Fruit fly (Drosophila melanogaster) whole organism, adult: ENCODE data around the gene CG5225.

Source experiments
- CG11617 ChIP-seq: fragments of 200-800 bp; sonication (Bioruptor generic); optimal IDR thresholded peaks from 2 replicates; lab custom pipeline; 2017; ENCODE audit warnings: mild to moderate bottlenecking, missing biosample characterization, missing genetic modification reagents, missing genetic modification characterization
- CG12768 ChIP-seq: fragments of 200-800 bp; sonication (Bioruptor generic); optimal IDR thresholded peaks from 2 replicates; lab custom pipeline; 2017; ENCODE audit warnings: missing biosample characterization, missing genetic modification characterization, mild to moderate bottlenecking, moderate library complexity, missing genetic modification reagents
- CG14711 ChIP-seq: fragments of 200-800 bp; sonication (Bioruptor generic); optimal IDR thresholded peaks from 2 replicates; lab custom pipeline; 2018; ENCODE audit warnings: missing biosample characterization, mild to moderate bottlenecking, missing genetic modification characterization, moderate library complexity
- CG1620 ChIP-seq: fragments of 200-800 bp; sonication (Bioruptor generic); optimal IDR thresholded peaks from 2 replicates; lab custom pipeline; 2016; ENCODE audit warnings: missing biosample characterization, missing genetic modification characterization
- CG33017 ChIP-seq: fragments of 200-800 bp; sonication (Bioruptor generic); optimal IDR thresholded peaks from 2 replicates; lab custom pipeline; 2018; ENCODE audit warnings: missing biosample characterization, mild to moderate bottlenecking, missing genetic modification characterization, moderate library complexity
- CG5204 ChIP-seq: fragments of 200-800 bp; sonication (Bioruptor generic); optimal IDR thresholded peaks from 2 replicates; lab custom pipeline; 2016; ENCODE audit warnings: missing biosample characterization, missing genetic modification characterization
- CG7045 ChIP-seq: fragments of 200-800 bp; sonication (Bioruptor generic); optimal IDR thresholded peaks from 2 replicates; lab custom pipeline; 2017; ENCODE audit warnings: missing biosample characterization, mild to moderate bottlenecking, missing genetic modification characterization
- CG7101 ChIP-seq: fragments of 200-800 bp; sonication (Bioruptor generic); optimal IDR thresholded peaks from 2 replicates; lab custom pipeline; 2018; ENCODE audit warnings: missing biosample characterization, mild to moderate bottlenecking, missing genetic modification characterization, moderate library complexity
- Clk ChIP-seq: fragments of 200-800 bp; sonication (Bioruptor generic); optimal IDR thresholded peaks from 2 replicates; lab custom pipeline; 2017; ENCODE audit warnings: missing biosample characterization, missing genetic modification characterization
- Crg-1 ChIP-seq: fragments of 200-800 bp; sonication (Bioruptor generic); optimal IDR thresholded peaks from 2 replicates; lab custom pipeline; 2016; ENCODE audit warnings: missing biosample characterization, missing genetic modification characterization
- Hr96 ChIP-seq: fragments of 200-800 bp; sonication (Bioruptor generic); optimal IDR thresholded peaks from 2 replicates; lab custom pipeline; 2016; ENCODE audit warnings: missing biosample characterization, missing genetic modification characterization
- Mnt ChIP-seq: fragments of 200-800 bp; sonication (Bioruptor generic); optimal IDR thresholded peaks from 2 replicates; lab custom pipeline; 2016; ENCODE audit warnings: missing biosample characterization, mild to moderate bottlenecking, missing genetic modification characterization
- bab1 ChIP-seq: fragments of 200-800 bp; sonication (Bioruptor generic); optimal IDR thresholded peaks from 3 replicates; lab custom pipeline; 2019; ENCODE audit warnings: missing biosample characterization, mild to moderate bottlenecking, missing genetic modification characterization, moderate library complexity
- cic ChIP-seq: fragments of 200-800 bp; sonication (Bioruptor generic); optimal IDR thresholded peaks from 2 replicates; lab custom pipeline; 2017; ENCODE audit warnings: missing biosample characterization, mild to moderate bottlenecking, missing genetic modification characterization, moderate library complexity
- cnc ChIP-seq, 2 experiments: fragments of >200 bp; optimal IDR thresholded peaks; 2 replicates each; lab custom pipeline; 2017
- kay ChIP-seq: fragments of 200-800 bp; sonication (Bioruptor generic); peaks from one replicate; lab custom pipeline; 2016; ENCODE audit warnings: missing biosample characterization, missing genetic modification characterization, borderline replicate concordance
- ovo ChIP-seq: fragments of 200-800 bp; sonication (Bioruptor generic); optimal IDR thresholded peaks from 2 replicates; lab custom pipeline; 2016; ENCODE audit warnings: missing biosample characterization, missing genetic modification characterization
- pad ChIP-seq: fragments of 200-800 bp; sonication (Bioruptor generic); optimal IDR thresholded peaks from 3 replicates; lab custom pipeline; 2017; ENCODE audit warnings: missing biosample characterization, missing genetic modification characterization, mild to moderate bottlenecking, moderate library complexity, missing genetic modification reagents
- tj ChIP-seq: fragments of 200-800 bp; sonication (Bioruptor generic); optimal IDR thresholded peaks from 3 replicates; lab custom pipeline; 2017; ENCODE audit warnings: missing biosample characterization, mild to moderate bottlenecking, missing genetic modification characterization, moderate library complexity
- toe ChIP-seq: fragments of 200-800 bp; sonication (Bioruptor generic); optimal IDR thresholded peaks from 2 replicates; lab custom pipeline; 2016; ENCODE audit warnings: missing biosample characterization, missing genetic modification characterization

The CG5225 gene

DNA sequence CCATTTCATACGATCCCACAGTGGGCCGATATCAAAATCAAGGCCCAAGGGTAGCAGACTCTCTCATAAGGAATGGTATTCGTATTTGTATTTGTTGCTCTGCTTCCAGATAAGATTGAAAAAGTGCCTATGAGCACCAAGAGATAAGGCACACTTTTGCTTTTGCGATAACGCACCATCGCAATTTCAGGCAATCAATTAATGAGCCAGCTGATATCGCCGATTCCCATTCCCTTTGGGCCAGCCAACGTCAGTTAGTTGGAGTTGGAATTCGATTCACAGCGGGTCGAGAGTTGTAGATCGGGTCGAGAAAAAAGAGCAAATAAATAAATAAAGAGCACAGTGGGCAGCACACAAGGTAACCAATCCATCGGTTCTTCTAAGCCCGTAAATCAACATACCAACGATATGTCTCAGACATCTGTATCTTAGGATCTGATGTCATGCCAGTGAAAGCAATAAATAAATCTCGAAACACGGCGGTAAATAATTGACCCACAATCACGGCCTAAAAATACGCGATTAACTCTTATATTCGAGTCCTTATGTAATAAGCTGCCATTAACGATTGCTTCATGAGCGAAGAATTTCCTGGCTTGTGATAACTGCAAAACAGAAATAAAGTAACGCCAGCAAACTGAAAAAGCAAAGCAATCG is 20.3 kb upstream of the CG5225 start, which contains the start of gene CG8907:
Gene CG8907, plus strand, starts transcription at position 252 of the 657 bp plus-strand sequence.
- TF ChIP-seq ovo (GFP tag; lab: Kevin White, UChicago) (no peak), Mnt (no peak), kay (GFP tag; lab: Kevin White, UChicago) (peak; percentile 46), cic (GFP tag; lab: Kevin White, UChicago) (peak; percentile 20)

- TF ChIP-seq bab1 (no peak), CG11617 (GFP tag; lab: Kevin White, UChicago) (no peak), Crg-1 (GFP tag; lab: Kevin White, UChicago) (no peak), Mnt (no peak), CG1620 (no peak), CG7045 (GFP tag; lab: Kevin White, UChicago) (no peak), cic (GFP tag; lab: Kevin White, UChicago) (no peak), CG5204 (GFP tag; lab: Kevin White, UChicago) (no peak), tj (GFP tag; lab: Kevin White, UChicago) (no peak), CG33017 (tag; lab: Kevin White, UChicago) (no peak), cnc (optimal IDR thresholded peaks at IDR 0.05; lab: Kevin White, UChicago) (no peak), CG7101 (tag; lab: Kevin White, UChicago) (no peak)
Observed at dm6 chr3R:17008675-17009022, 19.8 kb upstream of the CG5225 start.

DNA sequence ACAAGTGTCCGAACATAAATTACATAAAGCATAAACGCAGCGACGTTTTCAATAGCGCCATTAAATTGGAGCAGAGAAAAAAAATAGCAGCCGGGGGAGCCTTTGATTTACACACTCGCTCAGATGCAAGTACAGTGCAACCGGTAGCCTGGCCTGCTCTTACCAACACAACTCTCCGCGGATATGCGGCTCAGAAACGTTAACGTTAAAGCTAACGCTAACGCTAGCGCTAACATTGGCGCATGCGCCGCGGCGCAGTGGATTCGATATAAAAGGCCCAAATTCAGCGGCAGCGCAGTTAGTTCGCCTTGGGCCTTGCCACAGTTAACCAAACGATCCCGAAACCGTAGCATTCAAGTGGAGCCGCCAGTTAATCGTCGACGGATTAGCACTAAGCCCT is 14.2 kb upstream of the CG5225 start, which contains the start of gene Pxd:
Gene Pxd, plus strand, starts transcription at position 301 of the 400 bp plus-strand sequence.
- no peak for TF ChIP-seq toe
- TF ChIP-seq cic (GFP tag; lab: Kevin White, UChicago), result no peak
- TF ChIP-seq Crg-1 (GFP tag; lab: Kevin White, UChicago), result no peak
- TF ChIP-seq CG1620, result no peak
- no peak for TF ChIP-seq bab1
- no peak for TF ChIP-seq CG33017 (tag; lab: Kevin White, UChicago)
- TF ChIP-seq CG12768, result no peak
- no peak for TF ChIP-seq kay (GFP tag; lab: Kevin White, UChicago)
- no peak for TF ChIP-seq Mnt
- TF ChIP-seq Hr96, result no peak
- TF ChIP-seq pad (GFP tag; lab: Kevin White, UChicago), result no peak
- no peak for TF ChIP-seq cnc (optimal IDR thresholded peaks at IDR 0.05; lab: Kevin White, UChicago)

DNA sequence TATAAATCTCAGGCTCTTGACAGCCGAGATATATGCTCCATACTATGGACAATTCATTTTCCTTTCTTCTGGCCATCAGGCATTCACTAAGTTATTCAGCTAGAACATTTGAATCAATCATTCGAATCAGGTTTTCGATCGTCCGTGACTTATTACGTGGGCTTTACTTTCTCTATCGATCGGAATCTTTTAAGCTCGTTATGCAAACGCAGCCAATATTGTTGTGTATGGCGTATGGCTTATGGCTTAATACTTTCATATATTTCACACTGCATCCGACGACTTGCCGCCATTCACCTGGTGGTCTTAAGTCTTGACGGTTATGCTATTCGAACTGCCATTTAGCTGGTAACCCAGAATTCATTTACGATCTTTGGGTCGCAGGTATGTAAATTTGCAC is 12.3 kb upstream of the CG5225 start:
- TF ChIP-seq CG12768, result no peak
- no peak for TF ChIP-seq cnc (optimal IDR thresholded peaks at IDR 0.05; lab: Kevin White, UChicago)
- no peak for TF ChIP-seq CG5204 (GFP tag; lab: Kevin White, UChicago)
- no peak for TF ChIP-seq tj (GFP tag; lab: Kevin White, UChicago)
- TF ChIP-seq CG7045 (GFP tag; lab: Kevin White, UChicago), result no peak

DNA sequence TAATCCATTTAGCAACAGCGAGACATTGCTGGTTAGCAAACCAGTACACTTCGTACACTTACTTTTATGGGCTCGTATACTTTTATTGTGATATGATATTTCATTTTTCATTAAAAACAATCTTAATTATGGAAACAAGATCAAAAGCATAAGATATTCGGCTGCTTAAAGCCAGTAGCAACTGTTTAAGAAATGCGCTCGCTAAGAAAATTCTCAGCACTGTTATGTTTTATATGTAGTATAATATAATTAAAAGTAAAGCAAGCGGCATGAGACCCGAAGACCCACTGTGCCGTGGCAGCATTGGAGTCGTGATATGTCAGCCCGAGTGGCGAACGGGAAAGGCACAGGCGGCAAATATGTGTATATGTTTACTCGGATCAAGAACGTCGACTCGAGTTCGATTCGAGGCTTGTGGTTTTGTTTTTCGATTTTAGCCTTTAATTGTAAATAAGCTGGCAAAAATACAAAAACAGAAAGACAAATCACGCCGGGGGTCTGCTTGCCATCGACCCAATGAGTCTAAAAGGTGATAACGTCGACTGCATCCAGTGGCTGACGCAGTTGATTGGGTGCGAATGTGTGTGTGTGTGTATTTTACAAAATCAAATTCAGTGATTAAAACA is 9.5 kb upstream of the CG5225 start:
- TF ChIP-seq Hr96, result no peak
- peak; percentile 36 for TF ChIP-seq kay (GFP tag; lab: Kevin White, UChicago)
- peak; percentile 7 for TF ChIP-seq CG5204 (GFP tag; lab: Kevin White, UChicago)
- TF ChIP-seq CG33017 (tag; lab: Kevin White, UChicago), result no peak
- no peak for TF ChIP-seq cnc (optimal IDR thresholded peaks at IDR 0.05; lab: Kevin White, UChicago)
- TF ChIP-seq Mnt, result no peak
- no peak for TF ChIP-seq CG12768

DNA sequence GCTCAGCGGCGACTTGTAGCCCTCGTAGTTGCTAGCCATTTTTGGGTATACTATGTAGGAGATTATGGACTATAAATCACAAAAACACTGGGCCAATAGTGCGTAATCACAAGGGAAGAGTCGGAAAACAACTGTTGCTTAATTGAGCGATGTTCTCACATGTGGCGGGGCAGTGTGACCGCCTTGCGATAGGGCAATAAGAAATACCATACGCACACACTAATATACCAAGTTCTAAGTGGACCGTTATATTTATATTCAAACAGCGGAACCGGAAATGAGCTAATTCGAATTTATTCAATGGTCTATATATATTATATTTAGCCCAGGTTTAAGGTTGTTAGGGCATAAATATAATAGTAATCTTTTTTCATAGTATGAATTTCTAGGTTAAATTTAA is 7.5 kb upstream of the CG5225 start, which contains the start of gene Adsl:
Gene Adsl, minus strand, starts transcription at position 165 of the 400 bp plus-strand sequence.
- TF ChIP-seq Clk (GFP tag; lab: Kevin White, UChicago), result no peak
- TF ChIP-seq cnc (optimal IDR thresholded peaks at IDR 0.05; lab: Kevin White, UChicago), result no peak
- peak; percentile 18 for TF ChIP-seq Hr96
- TF ChIP-seq Crg-1 (GFP tag; lab: Kevin White, UChicago), result no peak
- TF ChIP-seq bab1, result peak; percentile 85
- TF ChIP-seq cic (GFP tag; lab: Kevin White, UChicago), result no peak
- peak; percentile 84 for TF ChIP-seq Mnt
- TF ChIP-seq pad (GFP tag; lab: Kevin White, UChicago), result peak; percentile 46
- peak; percentile 23 for TF ChIP-seq CG14711
- peak; percentile 24 for TF ChIP-seq CG7045 (GFP tag; lab: Kevin White, UChicago)
- TF ChIP-seq CG12768, result no peak
- TF ChIP-seq CG7101 (tag; lab: Kevin White, UChicago), result peak; percentile 59
- peak; percentile 82 for TF ChIP-seq kay (GFP tag; lab: Kevin White, UChicago)
- no peak for TF ChIP-seq toe
- peak; percentile 18 for TF ChIP-seq CG1620
- peak; percentile 28 for TF ChIP-seq tj (GFP tag; lab: Kevin White, UChicago)
- TF ChIP-seq CG33017 (tag; lab: Kevin White, UChicago), result peak; percentile 56
- TF ChIP-seq ovo (GFP tag; lab: Kevin White, UChicago), result peak; percentile 51
- no peak for TF ChIP-seq CG5204 (GFP tag; lab: Kevin White, UChicago)
- peak; percentile 65 for TF ChIP-seq CG11617 (GFP tag; lab: Kevin White, UChicago)

dm6 chr3R:17029796-17030195 is 1.3 kb downstream of the CG5225 start:
- TF ChIP-seq CG33017 (tag; lab: Kevin White, UChicago) (no peak), ovo (GFP tag; lab: Kevin White, UChicago) (no peak), Hr96 (no peak), Clk (GFP tag; lab: Kevin White, UChicago) (no peak)
